Worm (Caenorhabditis elegans): ENCODE measurements around the gene R05A10.6.

- TF ChIP-seq elt-1 (tag; optimal IDR thresholded peaks at IDR 0.05; ENCODE audit: borderline replicate concordance, insufficient read depth) (no peak), nhr-76 (tag; optimal IDR thresholded peaks at IDR 0.05) (no peak), flh-1 (GFP tag; optimal IDR thresholded peaks at IDR 0.05) (no peak), blmp-1 (tag; optimal IDR thresholded peaks at IDR 0.05) (no peak), ztf-11 (tag; optimal IDR thresholded peaks at IDR 0.05) (no peak), nhr-28 (tag; optimal IDR thresholded peaks at IDR 0.05) (no peak), nhr-12 (tag; optimal IDR thresholded peaks at IDR 0.05) (no peak), sptf-1 (tag; optimal IDR thresholded peaks at IDR 0.05) (no peak), pha-4 (tag; optimal IDR thresholded peaks at IDR 0.05) (no peak), nhr-237 (tag; optimal IDR thresholded peaks at IDR 0.05) (no peak)
Measured at ce11 chrIV:14196176-14196575, 30.6 kb downstream of the R05A10.6 start, which contains the start of gene F02H6.2.
